Worm (Caenorhabditis elegans) whole organism, L4 larva: ENCODE measurements around the gene Y71H2AM.25.

Experiments used
- fos-1 ChIP-seq: fragments of 150-350 bp; optimal IDR thresholded peaks from 2 replicates; lab custom pipeline; 2014; ENCODE audit warnings: missing biosample characterization, missing genetic modification characterization
- unc-130 ChIP-seq: sonication (generic microtip); optimal IDR thresholded peaks from 2 replicates; lab custom pipeline; 2016; ENCODE audit warnings: missing genetic modification reagents, missing genetic modification characterization, missing compliant biosample characterization

DNA sequence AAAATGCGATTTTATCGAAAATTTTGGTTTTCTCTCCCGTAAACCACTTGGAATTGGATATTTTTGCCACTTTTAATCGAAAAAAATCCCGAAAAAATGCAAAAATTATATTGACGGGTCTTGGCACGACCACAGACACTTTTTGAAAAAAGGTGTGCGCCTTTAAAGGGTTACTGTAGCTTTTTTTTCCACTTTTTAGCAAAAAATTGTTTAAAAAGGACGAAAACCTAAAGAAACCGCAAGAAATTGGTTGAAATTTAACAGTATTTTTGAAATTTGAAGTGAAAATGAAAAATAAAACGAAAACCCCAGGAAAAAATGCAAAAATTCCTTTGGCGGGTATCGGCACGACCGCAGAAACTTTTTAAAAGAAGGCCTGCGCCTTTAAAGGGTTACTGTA, 20.4 kb upstream of the Y71H2AM.25 start:
- TF ChIP-seq unc-130 (no peak), fos-1 (tag; lab: Kevin White, UChicago) (no peak)
